Fruit fly (Drosophila melanogaster) S2 (cell line): ENCODE data around the gene Meics.

Experiments used
- CG8478 ChIP-seq: fragments of >200 bp; optimal IDR thresholded peaks from 2 replicates; lab custom pipeline; 2018
- CTCF ChIP-seq, 2 experiments: fragments of >200 bp; optimal IDR thresholded peaks; 2 replicates each; lab custom pipeline; 2018

dm6 chr3L:14006704-14007126 is 42.2 kb upstream of the Meics start:
- TF ChIP-seq CG8478 (lab: Kevin White, UChicago) (no peak), CTCF (optimal IDR thresholded peaks at IDR 0.05; lab: Kevin White, UChicago) (no peak)
